Worm (Caenorhabditis elegans) whole organism, dauer: ENCODE measurements around the gene F14D7.9.
"Not testable (repeated sequence)": the region's sequence is repeated elsewhere in the genome, so short reads cannot be mapped to it uniquely, and the experiment has no call there.

Experiments
- unc-62 ChIP-seq: sonication (generic microtip); optimal IDR thresholded peaks from 2 replicates; lab custom pipeline; 2017; ENCODE audit warnings: missing biosample characterization, missing genetic modification reagents, missing genetic modification characterization

F14D7.9 gene

DNA sequence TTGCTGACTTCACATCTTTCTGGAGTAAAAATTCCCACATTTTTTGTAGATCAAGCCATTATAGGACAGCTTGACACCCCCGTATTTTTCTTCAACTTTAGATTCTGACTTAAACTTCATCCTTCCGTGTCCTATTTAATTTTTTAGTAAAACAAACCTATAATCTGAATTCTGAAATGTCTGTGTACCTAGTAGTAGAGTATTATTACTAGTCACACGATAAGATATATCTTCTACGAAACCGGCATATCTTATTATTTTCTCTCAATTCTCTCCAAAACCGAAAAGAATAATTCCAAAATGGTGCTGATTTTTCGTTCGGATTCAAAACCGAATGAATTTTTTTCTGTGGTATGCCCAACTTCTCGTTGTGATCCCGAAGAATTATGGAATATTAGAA is at the start of gene F14D7.9:
F14D7.9 (plus strand) TSS at position 301 of the 400 bp plus-strand sequence.
- TF ChIP-seq unc-62 (GFP tag; lab: Kevin White, UChicago) = no peak

DNA sequence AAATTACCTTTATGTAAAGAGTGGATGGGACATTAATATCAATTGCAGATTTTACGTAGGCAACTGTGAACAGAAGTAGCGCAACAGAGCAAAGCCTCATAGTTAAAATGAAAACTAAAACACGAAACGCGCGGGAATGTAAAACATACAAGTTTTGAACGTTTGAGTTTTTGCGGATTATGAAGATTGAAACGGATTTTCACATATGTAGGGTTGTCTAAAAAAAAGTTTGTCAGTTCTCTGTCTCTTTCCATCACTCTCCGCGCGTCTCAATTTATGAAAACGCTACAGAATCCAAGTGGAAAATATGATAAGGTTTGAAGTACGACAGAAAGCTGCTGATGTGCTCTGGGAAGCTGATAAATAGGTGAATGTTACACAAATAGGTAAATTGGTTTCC is 47.7 kb upstream of the F14D7.9 start, which contains the start of gene K02E11.3:
K02E11.3 (minus strand) TSS at position 101 of the 400 bp plus-strand sequence.
- no peak for TF ChIP-seq unc-62 (GFP tag; lab: Kevin White, UChicago)

DNA sequence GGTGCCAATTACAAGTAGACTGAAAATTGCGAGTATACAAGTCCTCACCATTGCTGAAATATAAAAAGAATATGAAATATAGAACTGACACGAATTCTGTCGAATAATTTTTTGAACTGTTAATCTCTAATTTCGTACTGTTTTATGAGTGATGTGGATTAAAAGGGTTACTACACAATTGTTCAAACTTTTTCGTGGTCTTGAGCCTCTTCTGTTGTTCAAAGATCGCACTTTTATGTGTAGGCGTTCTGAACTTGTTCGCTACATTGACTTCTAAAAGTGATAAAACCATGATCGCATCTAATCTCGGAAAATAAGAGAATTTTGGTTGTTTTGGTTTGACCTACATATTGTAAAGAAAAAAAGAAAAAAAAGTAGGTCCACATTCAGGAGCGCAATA is 46.5 kb upstream of the F14D7.9 start, which contains the start of gene K02E11.4:
K02E11.4 (minus strand) TSS at position 101 of the 400 bp plus-strand sequence.
- TF ChIP-seq unc-62 (GFP tag; lab: Kevin White, UChicago) = no peak

DNA sequence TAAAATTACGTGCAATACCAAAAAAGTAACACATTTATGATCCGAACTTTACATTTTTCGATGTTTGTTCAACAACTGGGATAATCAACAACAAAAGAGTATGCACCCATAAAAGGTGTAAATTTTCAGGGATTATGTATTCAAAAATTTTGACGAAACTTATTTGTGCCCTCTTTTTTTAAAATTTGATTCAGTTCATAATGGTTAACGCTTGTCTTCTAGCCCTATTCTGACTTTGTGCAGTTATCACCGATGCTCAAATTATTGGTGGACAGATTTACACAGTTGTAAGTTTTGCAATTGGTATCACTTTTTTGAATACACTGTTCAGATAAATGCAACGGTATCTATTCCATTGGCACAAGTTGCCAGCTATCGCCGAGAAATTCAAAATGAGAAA is 45.8 kb upstream of the F14D7.9 start, which contains the start of gene K02E11.6:
K02E11.6 (plus strand) TSS at position 149 of the 400 bp plus-strand sequence.
- no peak for TF ChIP-seq unc-62 (GFP tag; lab: Kevin White, UChicago)

- no peak for TF ChIP-seq unc-62 (GFP tag; lab: Kevin White, UChicago)
These were observed 42.5 kb upstream of the F14D7.9 start, which contains the start of gene K02E11.5 for ce11 chrV:14252025-14252424. TSS of gene K02E11.5 (plus strand) at chrV:14252325.

DNA sequence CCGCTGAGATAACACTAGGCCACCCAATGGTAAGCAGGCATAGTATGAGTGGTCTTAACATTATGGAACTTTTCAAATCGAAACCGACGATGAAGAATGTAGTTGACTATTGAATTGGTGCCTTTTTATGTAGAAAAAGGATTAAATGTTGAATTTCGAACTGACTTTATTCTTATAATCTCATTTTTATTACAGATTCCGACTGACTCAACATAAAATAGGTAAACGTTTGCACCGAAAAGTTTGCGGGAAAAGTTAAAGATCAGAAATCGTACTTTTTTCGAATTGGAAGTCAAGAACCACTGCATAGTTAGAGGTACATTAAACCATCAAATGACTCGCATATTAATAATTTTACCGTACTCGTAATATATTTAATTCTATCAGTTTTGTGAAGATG is 40.3 kb upstream of the F14D7.9 start, which contains the start of gene K02E11.7:
K02E11.7 (minus strand) TSS at position 101 of the 400 bp plus-strand sequence.
- TF ChIP-seq unc-62 (GFP tag; lab: Kevin White, UChicago) = no peak

ce11 chrV:14256813-14257212 is 37.7 kb upstream of the F14D7.9 start, which contains the start of gene sre-8:
TSS of gene sre-8 (plus strand) at chrV:14257113.
- no peak for TF ChIP-seq unc-62 (GFP tag; lab: Kevin White, UChicago)

DNA sequence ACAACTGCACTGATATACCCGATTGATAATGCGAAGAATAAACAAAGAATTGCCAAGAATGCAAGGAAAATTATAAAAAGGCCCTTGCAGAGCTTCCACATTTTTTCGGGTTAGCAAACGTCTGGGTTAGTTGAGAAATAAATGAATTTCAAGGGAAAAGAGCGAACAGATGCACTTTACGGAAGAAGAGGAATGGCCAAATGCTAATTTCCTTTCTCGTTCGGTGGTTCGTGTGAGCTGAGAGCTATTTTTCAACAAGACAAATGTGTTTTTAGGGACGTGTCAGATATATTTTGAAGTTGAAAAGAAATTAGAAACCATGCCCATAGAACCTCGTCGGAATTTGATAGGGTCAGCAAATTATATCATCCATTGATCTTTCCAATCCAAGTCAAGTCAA is 33.7 kb upstream of the F14D7.9 start, which contains the start of gene F40G12.2:
F40G12.2 (minus strand) TSS at position 101 of the 400 bp plus-strand sequence.
- no peak for TF ChIP-seq unc-62 (GFP tag; lab: Kevin White, UChicago)

DNA sequence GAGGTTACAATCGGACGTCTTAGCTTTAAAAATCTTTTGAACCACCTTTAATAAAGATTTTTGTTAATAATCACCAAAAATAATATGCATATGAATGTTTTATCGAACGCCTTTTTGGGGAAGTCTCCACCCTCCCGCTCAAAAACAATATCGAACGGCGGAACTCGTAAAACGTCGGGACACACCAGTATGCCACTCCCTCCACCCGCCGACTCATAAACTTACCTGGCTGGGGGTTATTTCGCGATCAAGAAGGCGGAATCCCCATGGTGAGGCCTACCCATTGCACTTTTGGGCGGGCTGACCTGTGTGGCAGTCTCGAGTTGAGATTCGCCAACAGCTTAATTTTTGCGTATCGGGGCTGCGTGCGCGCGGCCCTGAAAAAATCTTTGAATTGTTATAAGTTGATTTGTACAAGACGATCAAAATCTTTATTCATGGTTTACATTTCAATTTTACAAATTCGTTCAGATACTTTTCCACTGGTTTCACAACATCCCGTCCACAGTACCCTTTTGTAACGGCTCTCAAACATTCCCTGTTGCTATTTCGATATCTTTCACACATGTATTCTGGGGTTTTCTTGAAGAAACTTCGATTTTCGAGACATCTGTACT is 27.1 kb upstream of the F14D7.9 start:
- no peak for TF ChIP-seq unc-62 (GFP tag; lab: Kevin White, UChicago)

ce11 chrV:14268616-14269015 is 25.9 kb upstream of the F14D7.9 start, which contains the start of gene F40G12.4:
TSS of gene F40G12.4 (minus strand) at chrV:14268716.
- no peak for TF ChIP-seq unc-62 (GFP tag; lab: Kevin White, UChicago)

ce11 chrV:14270729-14271128 is 23.8 kb upstream of the F14D7.9 start, which contains the start of gene F40G12.5:
TSS of gene F40G12.5 (minus strand) at chrV:14270829.
- TF ChIP-seq unc-62 (GFP tag; lab: Kevin White, UChicago) = no peak

ce11 chrV:14273019-14273418 is 21.5 kb upstream of the F14D7.9 start, which contains the start of gene F40G12.6:
TSS of gene F40G12.6 (minus strand) at chrV:14273119.
- TF ChIP-seq unc-62 (GFP tag; lab: Kevin White, UChicago) = no peak

ce11 chrV:14274268-14274667 is 20.2 kb upstream of the F14D7.9 start, which contains the start of gene F40G12.7:
TSS of gene F40G12.7 (plus strand) at chrV:14274568.
- not testable (repeated sequence) for TF ChIP-seq unc-62 (GFP tag; lab: Kevin White, UChicago)

DNA sequence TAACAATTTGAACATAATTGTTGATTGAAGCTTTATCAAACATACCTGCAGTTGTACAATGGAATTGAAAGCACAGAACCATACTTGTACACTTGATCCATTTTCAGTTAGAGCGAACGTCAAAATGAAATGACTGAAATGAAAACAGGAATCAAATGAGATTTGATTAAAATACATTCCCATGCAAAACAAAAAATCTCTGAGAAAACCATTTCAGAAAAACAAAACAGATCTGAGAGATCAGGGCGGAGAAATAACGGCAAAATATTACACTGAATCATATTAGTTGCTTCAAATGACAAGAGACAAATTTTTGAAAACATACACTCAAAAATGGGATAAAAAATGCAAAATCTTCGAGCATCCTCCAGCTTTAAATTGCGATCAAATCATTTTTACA is 14.7 kb upstream of the F14D7.9 start, which contains the start of gene srt-33:
srt-33 (minus strand) TSS at position 101 of the 400 bp plus-strand sequence.
- TF ChIP-seq unc-62 (GFP tag; lab: Kevin White, UChicago) = no peak

DNA sequence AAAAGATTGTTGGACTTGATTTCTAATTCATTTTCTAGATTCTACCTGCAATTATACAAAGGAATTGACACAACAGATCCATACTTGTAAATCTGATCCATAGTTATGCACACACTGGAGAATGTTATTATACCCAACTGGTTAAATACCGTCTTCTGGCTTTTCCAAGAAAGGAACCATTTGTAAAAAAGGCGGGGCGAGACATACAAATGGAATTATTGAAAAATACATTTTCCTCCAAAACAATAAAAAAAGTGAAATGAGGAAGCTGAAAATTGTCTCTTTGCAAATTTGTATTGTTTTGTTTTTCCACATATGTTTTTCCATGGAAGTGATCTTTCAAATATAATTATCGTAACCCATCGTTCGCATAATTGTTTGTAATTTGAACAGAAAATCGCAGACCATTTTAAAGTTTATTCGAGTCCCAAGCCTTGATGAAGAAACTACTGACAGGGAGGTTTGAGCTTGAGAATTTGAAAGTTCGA is 12.2 kb upstream of the F14D7.9 start, which contains the start of the genes srt-74 and F40G12.9:
srt-74 (minus strand) TSS at position 101 of the 488 bp plus-strand sequence.
F40G12.9 (plus strand) TSS at position 438 of the 488 bp plus-strand sequence.
- no peak for TF ChIP-seq unc-62 (GFP tag; lab: Kevin White, UChicago)

ce11 chrV:14283241-14283640 is 11.3 kb upstream of the F14D7.9 start, which contains the start of gene F40G12.10:
TSS of gene F40G12.10 (plus strand) at chrV:14283541.
- no peak for TF ChIP-seq unc-62 (GFP tag; lab: Kevin White, UChicago)
